Fruit fly (Drosophila melanogaster) whole organism, embryonic: Measurements from ENCODE around the gene Cht2.

Source experiments
- Aef1 ChIP-seq: fragments of 200-800 bp; sonication (Bioruptor generic); IDR thresholded peaks from 3 replicates; pipeline ENCODE4 v1.3.6; 2022; ENCODE audit warnings: missing biosample characterization, missing genetic modification characterization
- Atf-2 ChIP-seq: fragments of 200-800 bp; sonication (Bioruptor generic); optimal IDR thresholded peaks from 2 replicates; lab custom pipeline; 2016; ENCODE audit warnings: missing biosample characterization, missing genetic modification characterization
- BEAF-32 ChIP-seq: fragments of 200-800 bp; sonication (Bioruptor generic); optimal IDR thresholded peaks from 3 replicates; lab custom pipeline; 2017; ENCODE audit warnings: missing biosample characterization, missing genetic modification characterization, mild to moderate bottlenecking, moderate library complexity, missing genetic modification reagents
- Bgb ChIP-seq: fragments of 200-800 bp; sonication (Bioruptor generic); IDR thresholded peaks from 2 replicates; pipeline ENCODE4 v1.3.6; 2022; ENCODE audit warnings: missing biosample characterization, missing genetic modification characterization; ENCODE audit not compliant: partially characterized antibody
- CG10654 ChIP-seq: fragments of 200-800 bp; sonication (Bioruptor generic); optimal IDR thresholded peaks from 2 replicates; lab custom pipeline; 2016; ENCODE audit warnings: missing biosample characterization, missing genetic modification characterization
- CG13624 ChIP-seq: fragments of 200-800 bp; sonication (Bioruptor generic); optimal IDR thresholded peaks from 2 replicates; lab custom pipeline; 2016; ENCODE audit warnings: missing biosample characterization, missing genetic modification characterization
- CG14710 ChIP-seq: fragments of 200-800 bp; sonication (Bioruptor generic); optimal IDR thresholded peaks from 3 replicates; lab custom pipeline; 2019; ENCODE audit warnings: missing biosample characterization, mild to moderate bottlenecking, missing genetic modification characterization, moderate library complexity
- CG15011 ChIP-seq: fragments of 200-800 bp; sonication (Bioruptor generic); optimal IDR thresholded peaks from 3 replicates; lab custom pipeline; 2018; ENCODE audit warnings: missing biosample characterization, mild to moderate bottlenecking, missing genetic modification characterization
- CG16863 ChIP-seq: fragments of 200-800 bp; sonication (Bioruptor generic); optimal IDR thresholded peaks from 3 replicates; lab custom pipeline; 2016; ENCODE audit warnings: missing biosample characterization, missing genetic modification characterization
- CG17186 ChIP-seq: fragments of 200-800 bp; sonication (Bioruptor generic); optimal IDR thresholded peaks from 3 replicates; lab custom pipeline; 2017; ENCODE audit warnings: missing biosample characterization, missing genetic modification reagents, missing genetic modification characterization
- CG18599 ChIP-seq: fragments of 200-800 bp; sonication (Bioruptor generic); optimal IDR thresholded peaks from 3 replicates; lab custom pipeline; 2017; ENCODE audit warnings: missing biosample characterization, missing genetic modification characterization, mild to moderate bottlenecking, moderate library complexity, missing genetic modification reagents
- CG2889 ChIP-seq: fragments of 200-800 bp; sonication (Bioruptor generic); IDR thresholded peaks from 3 replicates; pipeline ENCODE4 v1.3.6; 2022; ENCODE audit warnings: missing biosample characterization, missing genetic modification characterization
- CG31224 ChIP-seq: fragments of 200-800 bp; sonication (Bioruptor generic); IDR thresholded peaks from 2 replicates; pipeline ENCODE4 v1.3.6; 2022; ENCODE audit warnings: missing biosample characterization, missing genetic modification characterization
- CG31441 ChIP-seq: fragments of 200-800 bp; sonication (Bioruptor generic); IDR thresholded peaks from 2 replicates; pipeline ENCODE4 v1.3.6; 2022; ENCODE audit warnings: missing biosample characterization, missing genetic modification characterization
- CG32772 ChIP-seq: fragments of 200-800 bp; sonication (Bioruptor generic); IDR thresholded peaks from 2 replicates; pipeline ENCODE4 v1.3.6; 2022; ENCODE audit warnings: missing biosample characterization, missing genetic modification characterization
- CG4617 ChIP-seq: fragments of 200-800 bp; sonication (Bioruptor generic); optimal IDR thresholded peaks from 3 replicates; lab custom pipeline; 2016; ENCODE audit warnings: missing biosample characterization, missing genetic modification characterization, borderline replicate concordance
- CG4730 ChIP-seq: fragments of 200-800 bp; sonication (Bioruptor generic); IDR thresholded peaks from 2 replicates; pipeline ENCODE4 v1.3.6; 2022; ENCODE audit warnings: missing biosample characterization, missing genetic modification characterization
- CG5953 ChIP-seq: fragments of 200-800 bp; sonication (Bioruptor generic); IDR thresholded peaks from 2 replicates; pipeline ENCODE4 v1.3.6; 2022; ENCODE audit warnings: missing biosample characterization, missing genetic modification characterization
- CG6272 ChIP-seq: fragments of 200-800 bp; sonication (Bioruptor generic); IDR thresholded peaks from 2 replicates; pipeline ENCODE4 v1.3.6; 2022; ENCODE audit warnings: missing biosample characterization, missing genetic modification characterization
- CG7556 ChIP-seq: fragments of 200-800 bp; sonication (Bioruptor generic); optimal IDR thresholded peaks from 2 replicates; lab custom pipeline; 2017; ENCODE audit warnings: missing biosample characterization, mild to moderate bottlenecking, missing genetic modification characterization
- CG8924 ChIP-seq: fragments of 200-800 bp; optimal IDR thresholded peaks from 3 replicates; lab custom pipeline; 2019; ENCODE audit warnings: missing biosample characterization, mild to moderate bottlenecking, missing genetic modification characterization, moderate library complexity
- CG9817 ChIP-seq: fragments of 200-800 bp; sonication (Bioruptor generic); optimal IDR thresholded peaks from 2 replicates; lab custom pipeline; 2018; ENCODE audit warnings: missing biosample characterization, mild to moderate bottlenecking, missing genetic modification characterization, moderate library complexity
- Chrac-16 ChIP-seq: fragments of 200-800 bp; sonication (Bioruptor generic); optimal IDR thresholded peaks from 3 replicates; lab custom pipeline; 2016; ENCODE audit warnings: missing biosample characterization, missing genetic modification characterization
- Deaf1 ChIP-seq: fragments of 200-800 bp; optimal IDR thresholded peaks from 3 replicates; lab custom pipeline; 2019; ENCODE audit warnings: missing biosample characterization, mild to moderate bottlenecking, missing genetic modification characterization, moderate library complexity
- Dll ChIP-seq: fragments of 200-800 bp; sonication (Bioruptor generic); IDR thresholded peaks from 4 replicates; pipeline ENCODE4 v1.3.6; 2022; ENCODE audit warnings: missing biosample characterization, missing genetic modification characterization; ENCODE audit not compliant: partially characterized antibody
- HmgZ ChIP-seq: fragments of 200-800 bp; sonication (Bioruptor generic); optimal IDR thresholded peaks from 2 replicates; lab custom pipeline; 2018; ENCODE audit warnings: missing biosample characterization, mild to moderate bottlenecking, missing genetic modification characterization
- Hr78 ChIP-seq, 2 experiments: fragments of 200-800 bp in 1 of 2; fragments of >200 bp in 1 of 2; sonication (Bioruptor generic) in 1 of 2; optimal IDR thresholded peaks; 2 replicates each; lab custom pipeline; 2017 to 2019; ENCODE audit warnings: missing biosample characterization in 2 of 2, missing genetic modification characterization in 2 of 2, mild to moderate bottlenecking in 1 of 2, moderate library complexity in 1 of 2
- Mes4 ChIP-seq: fragments of 200-800 bp; sonication (Bioruptor generic); optimal IDR thresholded peaks from 2 replicates; lab custom pipeline; 2016; ENCODE audit warnings: missing biosample characterization, missing genetic modification characterization
- Mrtf ChIP-seq: fragments of 200-800 bp; sonication (Bioruptor generic); IDR thresholded peaks from 3 replicates; pipeline ENCODE4 v1.3.6; 2022; ENCODE audit warnings: missing biosample characterization, missing genetic modification characterization
- Neu2 ChIP-seq: fragments of 200-800 bp; sonication (Bioruptor generic); optimal IDR thresholded peaks from 3 replicates; lab custom pipeline; 2016; ENCODE audit warnings: missing biosample characterization, missing genetic modification characterization, borderline replicate concordance
- Nf-YB ChIP-seq: fragments of 200-800 bp; sonication (Bioruptor generic); optimal IDR thresholded peaks from 3 replicates; lab custom pipeline; 2019; ENCODE audit warnings: missing biosample characterization, mild to moderate bottlenecking, missing genetic modification characterization, moderate library complexity
- PHDP ChIP-seq: fragments of 200-800 bp; sonication (Bioruptor generic); optimal IDR thresholded peaks from 3 replicates; lab custom pipeline; 2018; ENCODE audit warnings: missing biosample characterization, mild to moderate bottlenecking, missing genetic modification characterization, moderate library complexity
- Sox100B ChIP-seq: fragments of 200-800 bp; sonication (Bioruptor generic); optimal IDR thresholded peaks from 3 replicates; lab custom pipeline; 2018; ENCODE audit warnings: missing biosample characterization, mild to moderate bottlenecking, missing genetic modification characterization
- abd-A ChIP-seq: fragments of 200-800 bp; sonication (Bioruptor generic); optimal IDR thresholded peaks from 3 replicates; lab custom pipeline; 2019; ENCODE audit warnings: missing biosample characterization, mild to moderate bottlenecking, missing genetic modification characterization, moderate library complexity
- btn ChIP-seq: fragments of 200-800 bp; sonication (Bioruptor generic); optimal IDR thresholded peaks from 2 replicates; lab custom pipeline; 2016; ENCODE audit warnings: missing biosample characterization, missing genetic modification characterization
- crol ChIP-seq: fragments of 200-800 bp; sonication (Bioruptor generic); IDR thresholded peaks from 2 replicates; pipeline ENCODE4 v1.3.6; 2022; ENCODE audit warnings: missing biosample characterization, missing genetic modification characterization
- ems ChIP-seq: fragments of 200-800 bp; sonication (Bioruptor generic); optimal IDR thresholded peaks from 3 replicates; lab custom pipeline; 2016; ENCODE audit warnings: missing biosample characterization, missing genetic modification characterization
- fd96Cb ChIP-seq: fragments of 200-800 bp; sonication (Bioruptor generic); optimal IDR thresholded peaks from 2 replicates; lab custom pipeline; 2018; ENCODE audit warnings: missing biosample characterization, mild to moderate bottlenecking, missing genetic modification characterization, moderate library complexity
- gsb-n ChIP-seq: fragments of 200-800 bp; sonication (Bioruptor generic); optimal IDR thresholded peaks from 3 replicates; lab custom pipeline; 2018; ENCODE audit warnings: missing biosample characterization, mild to moderate bottlenecking, missing genetic modification characterization
- hkb ChIP-seq, 2 experiments: fragments of 200-800 bp in 1 of 2; fragments of >200 bp in 1 of 2; sonication (Bioruptor generic) in 1 of 2; IDR thresholded peaks in 1 of 2; optimal IDR thresholded peaks in 1 of 2; 2 replicates each; pipeline versions ENCODE4 v1.3.6 to Lab custom; 2017 to 2022; ENCODE audit warnings: missing biosample characterization in 1 of 2, missing genetic modification characterization in 1 of 2
- jumu ChIP-seq: fragments of 200-800 bp; sonication (Bioruptor generic); optimal IDR thresholded peaks from 3 replicates; lab custom pipeline; 2016; ENCODE audit warnings: missing biosample characterization, missing genetic modification characterization
- klu ChIP-seq: fragments of 200-800 bp; sonication (Bioruptor generic); IDR thresholded peaks from 2 replicates; pipeline ENCODE4 v1.3.6; 2022; ENCODE audit warnings: missing biosample characterization, missing genetic modification characterization
- pho ChIP-seq: fragments of 200-800 bp; sonication (Bioruptor generic); optimal IDR thresholded peaks from 2 replicates; lab custom pipeline; 2016; ENCODE audit warnings: missing biosample characterization, missing genetic modification characterization
- trh ChIP-seq: fragments of 200-800 bp; sonication (Bioruptor generic); optimal IDR thresholded peaks from 2 replicates; lab custom pipeline; 2016; ENCODE audit warnings: missing biosample characterization, missing genetic modification characterization
- tup ChIP-seq: fragments of 200-800 bp; sonication (Bioruptor generic); optimal IDR thresholded peaks from 2 replicates; lab custom pipeline; 2016; ENCODE audit warnings: missing biosample characterization, mild to moderate bottlenecking, missing genetic modification characterization, moderate library complexity
- tx ChIP-seq: fragments of 200-800 bp; sonication (Bioruptor generic); optimal IDR thresholded peaks from 2 replicates; lab custom pipeline; 2016; ENCODE audit warnings: missing biosample characterization, missing genetic modification characterization
- usp ChIP-seq: fragments of >200 bp; optimal IDR thresholded peaks from 2 replicates; lab custom pipeline; 2017; ENCODE audit warnings: missing biosample characterization, missing genetic modification characterization
- vnd ChIP-seq: fragments of 200-800 bp; sonication (Bioruptor generic); IDR thresholded peaks from 3 replicates; pipeline ENCODE4 v1.3.6; 2022; ENCODE audit warnings: missing biosample characterization, missing genetic modification characterization; ENCODE audit not compliant: partially characterized antibody

The Cht2 gene

DNA sequence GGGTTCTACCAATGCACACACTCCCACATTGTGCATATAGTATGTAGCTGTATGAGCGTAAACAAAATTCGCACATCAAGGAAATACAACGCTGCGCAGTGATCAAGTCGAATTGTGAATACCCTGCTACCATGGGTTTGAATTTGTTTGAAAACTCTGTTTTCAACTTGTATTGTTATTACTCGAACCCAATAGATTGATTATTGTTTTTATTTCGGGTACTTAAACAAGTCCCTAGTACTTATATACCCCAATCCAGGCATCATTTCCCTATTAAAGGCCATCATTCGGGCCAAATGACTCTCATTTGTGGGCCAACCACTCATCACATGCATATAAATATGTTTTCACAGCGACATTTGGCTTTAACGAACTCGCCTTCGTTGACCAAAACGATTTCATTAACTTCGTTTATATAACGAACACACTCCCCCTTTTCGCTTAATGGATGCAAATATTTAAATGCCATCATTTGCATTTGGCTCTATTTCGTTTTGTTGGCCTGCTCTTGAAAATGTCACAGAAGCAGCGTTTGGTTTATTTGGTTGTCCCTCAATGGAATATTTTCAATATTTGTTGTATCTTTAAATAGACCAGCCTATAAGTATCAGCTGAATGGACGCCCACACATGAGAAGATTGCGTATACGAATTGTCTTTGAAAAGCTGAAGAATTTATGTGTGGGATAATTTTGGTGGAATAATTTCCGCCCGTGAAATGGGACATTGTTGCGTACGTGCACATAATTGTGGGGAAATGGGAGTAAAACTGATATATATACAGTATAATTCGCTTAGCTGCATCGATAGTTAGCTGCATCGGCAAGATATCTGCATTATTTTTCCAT lies 15.4 kb downstream of the Cht2 start (continued):
- TF ChIP-seq abd-A (tag; lab: Kevin White, UChicago) = peak; percentile 34
- TF ChIP-seq Mes4 (GFP tag; lab: Kevin White, UChicago) = no peak
- peak; percentile 57 for TF ChIP-seq trh
- peak; percentile 37 for TF ChIP-seq Chrac-16
- TF ChIP-seq HmgZ (tag; lab: Kevin White, UChicago) = peak; percentile 45
- peak; percentile 69 for TF ChIP-seq CG6272
- TF ChIP-seq CG15011 (GFP tag; lab: Kevin White, UChicago) = no peak
- TF ChIP-seq Neu2 (GFP tag; lab: Kevin White, UChicago) = no peak
- TF ChIP-seq CG18599 (GFP tag; lab: Kevin White, UChicago) = no peak
- TF ChIP-seq vnd (GFP tag; lab: Robert Waterston, UW) = no peak
- TF ChIP-seq CG17186 (GFP tag; lab: Kevin White, UChicago) = no peak
- TF ChIP-seq klu = 0 out of 2 replicates have a peak, but pooled peaks have one; percentile 55
- TF ChIP-seq Mrtf (GFP tag; lab: Robert Waterston, UW) = peak; percentile 70; the same call in 2 of the 3 replicates
- TF ChIP-seq CG9817 (tag; lab: Kevin White, UChicago) = peak; percentile 51
- peak; percentile 63 for TF ChIP-seq ems (GFP tag; lab: Kevin White, UChicago)
- TF ChIP-seq Atf-2 (GFP tag; lab: Kevin White, UChicago) = peak; percentile 40
- TF ChIP-seq CG16863 = peak; percentile 56
- no peak for TF ChIP-seq CG5953 (GFP tag; lab: Robert Waterston, UW)
- TF ChIP-seq Deaf1 (tag; lab: Kevin White, UChicago) = no peak
- TF ChIP-seq Dll (GFP tag; lab: Robert Waterston, UW) = no peak
- peak; percentile 10 for TF ChIP-seq tup (GFP tag; lab: Kevin White, UChicago)
- peak; percentile 79 for TF ChIP-seq CG13624 (GFP tag; lab: Kevin White, UChicago)
- no peak for TF ChIP-seq crol (GFP tag; lab: Robert Waterston, UW)
- no peak for TF ChIP-seq gsb-n (tag; lab: Kevin White, UChicago)
- TF ChIP-seq btn (GFP tag; lab: Kevin White, UChicago) = no peak
- no peak for TF ChIP-seq Sox100B
- TF ChIP-seq Bgb (GFP tag; lab: Robert Waterston, UW) = no peak
- peak; percentile 7 for TF ChIP-seq CG7556 (GFP tag; lab: Kevin White, UChicago)
- TF ChIP-seq usp (GFP tag; lab: Kevin White, UChicago) = no peak
- TF ChIP-seq CG32772 (GFP tag; lab: Robert Waterston, UW) = peak; percentile 65; the same call in 1 of the 2 replicates
- TF ChIP-seq BEAF-32 (GFP tag; lab: Kevin White, UChicago) = no peak
- TF ChIP-seq hkb (optimal IDR thresholded peaks at IDR 0.05; lab: Kevin White, UChicago) = no peak
- peak; percentile 52 for TF ChIP-seq hkb (GFP tag; IDR thresholded peaks at IDR 0.05; lab: Robert Waterston, UW)
- TF ChIP-seq CG14710 (tag; lab: Kevin White, UChicago) = no peak
- no peak for TF ChIP-seq Hr78 (GFP tag; optimal IDR thresholded peaks at IDR 0.05; lab: Kevin White, UChicago)
- TF ChIP-seq pho (GFP tag; lab: Kevin White, UChicago) = peak; percentile 40
- TF ChIP-seq Nf-YB (GFP tag; lab: Kevin White, UChicago) = no peak
- TF ChIP-seq CG8924 (tag; lab: Kevin White, UChicago) = peak; percentile 61
- peak; percentile 67; the same call in 2 of the 3 replicates for TF ChIP-seq CG2889 (GFP tag; lab: Robert Waterston, UW)
- no peak for TF ChIP-seq CG4617 (GFP tag; lab: Kevin White, UChicago)
- TF ChIP-seq CG31224 = peak; percentile 67
- TF ChIP-seq PHDP (tag; lab: Kevin White, UChicago) = peak; percentile 53
- no peak for TF ChIP-seq fd96Cb (tag; lab: Kevin White, UChicago)
- peak; percentile 11 for TF ChIP-seq jumu (GFP tag; lab: Kevin White, UChicago)
- peak; percentile 51 for TF ChIP-seq tx (GFP tag; lab: Kevin White, UChicago)
- peak; percentile 59 for TF ChIP-seq CG31441 (GFP tag; lab: Robert Waterston, UW)
- TF ChIP-seq CG4730 (GFP tag; lab: Robert Waterston, UW) = peak; percentile 75
- no peak for TF ChIP-seq CG10654 (GFP tag; lab: Kevin White, UChicago)
- peak; percentile 73 for TF ChIP-seq Aef1
